Worm (Caenorhabditis elegans) whole organism, dauer: Measurements from ENCODE around the gene str-108.

Experiments
- unc-62 ChIP-seq: sonication (generic microtip); optimal IDR thresholded peaks from 2 replicates; lab custom pipeline; 2017; ENCODE audit warnings: missing biosample characterization, missing genetic modification reagents, missing genetic modification characterization

Gene str-108

DNA sequence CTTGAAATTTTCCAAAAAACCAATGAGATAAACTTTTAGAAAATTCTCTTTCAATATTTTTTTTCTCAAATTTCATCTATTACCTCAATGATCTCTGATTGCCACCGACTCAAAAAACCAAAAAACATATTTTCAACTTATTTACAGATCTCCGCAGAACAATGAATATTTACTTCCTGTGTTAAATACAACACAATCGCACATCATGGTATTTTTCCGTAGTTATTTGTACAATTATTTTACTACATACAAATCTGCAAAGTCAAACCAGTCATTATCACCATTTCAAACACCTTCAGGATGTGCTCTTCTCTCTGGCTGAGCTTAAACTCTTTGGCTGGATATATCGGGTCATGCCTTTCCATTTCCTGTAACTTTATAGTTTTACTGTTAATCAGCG, at the start of gene str-108:
Gene str-108 (plus strand): TSS at position 301 of the 400 bp plus-strand sequence.
- no peak for TF ChIP-seq unc-62 (GFP tag; lab: Kevin White, UChicago)

DNA sequence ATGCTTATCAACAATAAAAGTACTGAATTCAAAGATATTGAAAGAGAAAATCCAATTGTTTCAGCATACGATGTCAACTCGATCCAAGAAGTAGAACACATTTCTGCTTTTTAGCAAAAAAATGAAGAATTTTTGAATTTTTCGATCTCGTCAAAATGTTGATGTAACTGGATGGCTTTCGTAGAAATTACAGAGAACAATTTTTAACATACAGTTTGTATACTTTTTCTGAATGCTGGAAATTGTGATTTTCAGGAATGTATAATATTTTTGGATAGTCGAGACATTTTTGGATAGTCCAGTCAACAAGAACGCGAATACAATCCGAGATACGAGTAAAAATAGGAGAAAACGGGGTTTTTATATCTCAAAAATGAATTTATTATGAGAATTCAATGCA, 47.4 kb upstream of the str-108 start, which contains the start of gene str-103:
Gene str-103 (minus strand): TSS at position 101 of the 400 bp plus-strand sequence.
- TF ChIP-seq unc-62 (GFP tag; lab: Kevin White, UChicago), result no peak

- TF ChIP-seq unc-62 (GFP tag; lab: Kevin White, UChicago), result no peak
Observed at ce11 chrV:16120499-16120898, 45.5 kb upstream of the str-108 start.

DNA sequence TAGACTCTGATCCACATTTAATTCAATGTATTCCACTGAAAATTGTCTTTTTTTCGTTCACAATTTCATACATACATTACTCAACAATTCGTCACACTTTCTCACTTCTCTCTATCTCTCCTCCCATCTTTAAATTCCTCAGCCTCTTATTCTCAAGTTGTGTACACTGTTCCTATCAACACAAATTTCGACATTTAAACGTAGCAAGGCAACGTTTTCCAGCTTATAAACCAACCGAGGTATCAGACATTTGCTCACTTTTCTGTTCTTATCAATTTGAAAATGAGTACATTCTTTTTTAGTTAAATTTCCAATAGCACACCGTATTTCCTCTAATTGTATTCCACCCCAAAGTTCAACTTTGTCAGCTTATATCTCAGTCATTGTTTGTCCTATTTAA, 45.1 kb upstream of the str-108 start, which contains the start of gene skr-3:
Gene skr-3 (plus strand): TSS at position 163 of the 400 bp plus-strand sequence.
- TF ChIP-seq unc-62 (GFP tag; lab: Kevin White, UChicago), result no peak

DNA sequence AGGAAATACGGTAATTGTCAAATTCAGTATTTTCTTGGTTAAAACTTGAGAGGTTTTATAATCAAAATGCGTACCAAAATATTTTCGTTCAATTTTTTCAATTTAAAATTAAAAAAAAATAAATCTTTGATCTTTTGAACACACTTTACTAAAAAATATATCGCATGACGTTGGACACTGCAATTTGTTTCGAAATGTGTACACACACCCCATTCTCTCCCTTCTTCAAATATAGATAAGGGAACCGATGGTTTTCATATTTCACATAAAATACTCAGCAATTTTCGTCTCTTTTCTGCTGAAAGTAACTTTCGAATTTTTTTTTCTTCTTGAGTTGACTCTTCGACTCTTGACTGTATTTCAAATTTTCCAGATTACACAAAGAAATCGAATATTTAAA, 44.6 kb upstream of the str-108 start:
- TF ChIP-seq unc-62 (GFP tag; lab: Kevin White, UChicago), result no peak

DNA sequence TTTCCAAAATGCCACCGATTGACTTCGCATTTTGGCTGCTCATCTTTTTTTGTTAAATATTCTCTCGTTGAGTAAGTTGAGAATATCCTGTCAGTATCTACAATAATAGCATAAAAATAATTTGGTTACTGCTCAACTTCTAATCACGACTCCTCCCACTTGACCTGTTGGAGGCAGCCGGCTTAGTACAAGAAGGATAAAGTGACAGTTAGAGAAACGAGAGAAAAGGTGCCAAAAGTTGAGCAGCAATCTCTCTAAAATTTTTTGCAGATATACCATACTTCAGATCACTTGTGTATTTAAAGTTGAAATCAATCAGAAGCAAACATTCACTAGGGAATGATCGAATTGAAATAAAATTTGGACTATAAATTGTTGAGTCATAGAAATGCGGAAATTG, 41.3 kb upstream of the str-108 start, which contains the start of gene nhr-111:
Gene nhr-111 (minus strand): TSS at position 101 of the 400 bp plus-strand sequence.
- no peak for TF ChIP-seq unc-62 (GFP tag; lab: Kevin White, UChicago)

DNA sequence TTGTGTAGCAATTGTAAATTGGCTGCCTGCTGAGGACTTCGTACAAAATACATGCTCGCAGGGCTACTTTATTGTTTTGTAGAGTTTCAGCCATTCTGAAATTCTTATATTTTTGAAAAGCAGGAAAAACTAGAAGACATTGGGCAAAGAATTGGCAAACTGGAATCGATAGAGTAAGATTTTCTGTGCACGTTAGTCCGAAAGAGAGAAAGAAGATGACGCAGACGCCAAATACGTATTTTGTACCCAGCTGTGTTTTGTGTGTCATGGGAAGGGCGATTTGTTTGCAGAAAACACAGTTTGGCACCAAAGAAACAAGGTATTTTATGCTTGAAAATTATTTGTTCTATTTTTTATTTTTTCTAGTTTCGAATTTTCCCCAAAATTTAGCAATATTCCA, 38.6 kb upstream of the str-108 start, which contains the start of gene fbxa-143:
Gene fbxa-143 (minus strand): TSS at position 101 of the 400 bp plus-strand sequence.
- no peak for TF ChIP-seq unc-62 (GFP tag; lab: Kevin White, UChicago)

DNA sequence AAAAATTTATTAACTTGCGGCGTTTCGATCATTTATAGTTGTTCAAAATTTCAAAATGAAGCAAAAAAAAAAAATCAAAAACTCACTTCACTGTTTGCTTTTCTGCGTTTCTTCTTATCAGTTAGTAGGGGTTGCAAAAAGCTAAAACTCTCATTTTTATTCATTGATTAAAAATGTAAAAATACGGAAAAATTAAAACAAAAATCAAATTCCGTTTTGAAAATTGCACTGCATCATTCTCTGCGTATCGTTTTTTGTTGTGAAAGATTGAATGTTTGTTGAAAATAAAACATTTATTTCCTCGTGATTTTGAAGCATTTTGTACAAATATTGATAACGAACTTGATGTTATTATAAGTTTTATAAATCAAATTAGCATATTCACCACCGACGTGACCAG, 36.9 kb upstream of the str-108 start:
- no peak for TF ChIP-seq unc-62 (GFP tag; lab: Kevin White, UChicago)

DNA sequence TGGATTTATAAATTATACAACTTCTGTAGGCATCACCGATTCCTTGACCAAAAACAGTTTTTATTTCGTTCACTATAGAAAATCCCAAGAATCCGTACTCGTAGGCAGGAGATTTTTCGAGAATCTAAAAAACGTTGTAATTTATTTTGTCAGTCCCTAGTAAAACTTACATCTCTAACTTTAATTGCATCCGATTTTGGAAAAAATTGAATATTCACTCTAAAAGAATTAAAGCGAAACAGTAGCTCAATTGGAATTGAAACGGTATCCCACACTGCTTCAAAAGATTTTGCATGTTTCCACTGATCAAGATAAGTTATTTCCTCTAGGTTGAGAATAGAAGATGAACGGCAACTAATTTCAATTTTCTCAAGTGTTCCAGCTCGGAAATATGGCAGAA, 34.8 kb upstream of the str-108 start, which contains the start of gene fbxa-142:
Gene fbxa-142 (minus strand): TSS at position 101 of the 400 bp plus-strand sequence.
- TF ChIP-seq unc-62 (GFP tag; lab: Kevin White, UChicago), result no peak

ce11 chrV:16132215-16132614, 33.8 kb upstream of the str-108 start:
- no peak for TF ChIP-seq unc-62 (GFP tag; lab: Kevin White, UChicago)

ce11 chrV:16132705-16133104, 33.3 kb upstream of the str-108 start, which contains the start of gene fbxa-144:
fbxa-144 (minus strand) TSS chrV:16132805.
- TF ChIP-seq unc-62 (GFP tag; lab: Kevin White, UChicago), result no peak

DNA sequence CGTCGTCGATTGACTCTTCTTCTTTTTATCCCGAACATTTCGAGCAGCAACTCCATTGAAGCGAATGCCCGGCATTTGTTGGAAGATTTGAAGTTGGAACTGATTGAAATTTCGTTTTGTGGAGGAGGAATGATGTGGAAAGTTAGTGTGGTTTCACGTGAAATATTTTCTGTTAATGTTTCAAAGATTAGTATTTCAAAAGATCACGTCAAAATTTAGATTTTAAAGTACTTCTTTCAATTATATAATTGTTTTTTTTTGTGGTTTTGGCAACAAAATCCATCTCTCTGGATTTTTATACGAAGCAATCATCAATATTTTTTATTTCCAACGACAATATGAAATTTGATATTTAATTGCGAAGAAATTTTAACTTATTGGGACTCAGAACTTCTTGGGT, 29.0 kb upstream of the str-108 start, which contains the start of gene F44G3.7:
Gene F44G3.7 (minus strand): TSS at position 101 of the 400 bp plus-strand sequence.
- no peak for TF ChIP-seq unc-62 (GFP tag; lab: Kevin White, UChicago)

DNA sequence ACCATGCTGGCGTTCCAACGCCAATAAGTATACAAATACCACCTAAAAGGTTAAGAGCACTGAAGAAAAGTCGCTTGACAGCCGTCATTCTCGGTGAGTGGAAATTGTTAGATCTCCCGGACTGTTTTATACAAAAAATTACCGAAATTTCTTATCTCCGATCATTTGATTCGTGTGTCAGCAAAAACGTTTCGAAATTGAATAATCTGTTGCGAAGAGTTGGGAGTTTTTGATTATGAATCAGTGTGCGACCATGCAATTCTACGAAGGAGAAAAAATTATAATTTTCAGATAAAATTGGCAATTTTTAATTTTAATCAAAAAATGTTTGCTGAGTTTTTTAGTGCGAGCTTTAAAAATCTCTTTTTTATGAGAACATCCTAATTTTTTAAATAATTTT, 26.5 kb upstream of the str-108 start, which contains the start of gene clc-11:
Gene clc-11 (minus strand): TSS at position 101 of the 400 bp plus-strand sequence.
- TF ChIP-seq unc-62 (GFP tag; lab: Kevin White, UChicago), result no peak

DNA sequence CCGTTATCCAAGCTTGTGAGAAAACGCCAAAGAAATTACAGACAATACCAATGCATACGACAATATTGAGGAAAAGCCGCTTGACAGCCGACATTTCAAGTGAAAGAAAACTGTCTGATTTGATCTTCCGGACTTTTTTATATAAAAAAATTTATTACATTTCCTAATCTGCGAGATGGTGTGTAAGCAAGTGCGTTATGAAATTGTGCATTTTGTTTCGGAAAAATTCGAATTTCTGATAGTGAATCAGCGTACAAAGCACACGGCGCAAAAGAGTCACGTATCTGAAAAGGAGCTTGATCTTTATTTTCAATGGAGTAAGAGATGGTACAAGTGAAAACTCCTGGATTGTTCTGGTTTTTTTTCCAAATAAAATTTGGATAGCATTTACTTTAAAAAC, 25.0 kb upstream of the str-108 start, which contains the start of gene clc-32:
Gene clc-32 (minus strand): TSS at position 101 of the 400 bp plus-strand sequence.
- no peak for TF ChIP-seq unc-62 (GFP tag; lab: Kevin White, UChicago)

- TF ChIP-seq unc-62 (GFP tag; lab: Kevin White, UChicago), result no peak
Observed at ce11 chrV:16142371-16142770, 23.7 kb upstream of the str-108 start, which contains the start of gene fbxa-18. fbxa-18 (plus strand) TSS chrV:16142671.

- TF ChIP-seq unc-62 (GFP tag; lab: Kevin White, UChicago), result no peak
Observed at ce11 chrV:16143066-16143581, 22.9 kb upstream of the str-108 start, which contains the start of gene fbxa-88. fbxa-88 (minus strand) TSS chrV:16143116.

ce11 chrV:16145009-16145408, 21.0 kb upstream of the str-108 start:
- TF ChIP-seq unc-62 (GFP tag; lab: Kevin White, UChicago), result no peak
